Worm (Caenorhabditis elegans) whole organism, L1 larva: ENCODE results near the gene R01B10.3.
"Not testable (repeated sequence)": the region's sequence is repeated elsewhere in the genome, so short reads cannot be mapped to it uniquely, and the experiment has no call there.

Source experiments
- dsc-1 ChIP-seq: sonication (generic microtip); optimal IDR thresholded peaks from 2 replicates; lab custom pipeline; 2016; ENCODE audit warnings: mild to moderate bottlenecking, missing genetic modification characterization, missing compliant biosample characterization
- fos-1 ChIP-seq: fragments of 150-350 bp; optimal IDR thresholded peaks from 2 replicates; lab custom pipeline; 2014; ENCODE audit warnings: missing biosample characterization, missing genetic modification characterization
- lin-15B ChIP-seq: fragments of 150-350 bp; sonication (generic microtip); optimal IDR thresholded peaks from 3 replicates; lab custom pipeline; 2014; ENCODE audit warnings: missing biosample characterization, missing genetic modification characterization
- lsy-2 ChIP-seq, 2 experiments: fragments of 150-350 bp; optimal IDR thresholded peaks; 2 replicates each; lab custom pipeline; 2014; ENCODE audit warnings: missing biosample characterization in 2 of 2, missing genetic modification characterization in 2 of 2
- mab-9 ChIP-seq: fragments of 200-800 bp; sonication (Bioruptor generic); IDR thresholded peaks from 2 replicates; pipeline ENCODE4 v1.3.6; 2022; ENCODE audit warnings: missing genetic modification reagents, missing genetic modification characterization, missing compliant biosample characterization
- mdl-1 ChIP-seq, 2 experiments: fragments of 150-350 bp; optimal IDR thresholded peaks; 2 replicates each; lab custom pipeline; 2014 to 2017; ENCODE audit warnings: missing biosample characterization in 2 of 2, missing genetic modification characterization in 2 of 2, inconsistent platforms in 1 of 2
- nhr-28 ChIP-seq: fragments of 150-350 bp; optimal IDR thresholded peaks from 2 replicates; lab custom pipeline; 2014; ENCODE audit warnings: missing biosample characterization, missing genetic modification characterization
- pqm-1 ChIP-seq: sonication (generic microtip); optimal IDR thresholded peaks from 3 replicates; lab custom pipeline; 2017; ENCODE audit warnings: missing biosample characterization, missing genetic modification characterization
- tbx-2 ChIP-seq: sonication (generic microtip); optimal IDR thresholded peaks from 2 replicates; lab custom pipeline; 2016; ENCODE audit warnings: missing genetic modification characterization, missing compliant biosample characterization
- unc-62 ChIP-seq: fragments of 150-350 bp; optimal IDR thresholded peaks from 2 replicates; lab custom pipeline; 2014; ENCODE audit warnings: missing biosample characterization, missing genetic modification reagents, missing genetic modification characterization
- ztf-11 ChIP-seq, 2 experiments: sonication (generic microtip); optimal IDR thresholded peaks; 2 replicates each; lab custom pipeline; 2016 to 2017; ENCODE audit warnings: missing genetic modification characterization in 2 of 2, missing biosample characterization in 1 of 2, missing compliant biosample characterization in 1 of 2

DNA sequence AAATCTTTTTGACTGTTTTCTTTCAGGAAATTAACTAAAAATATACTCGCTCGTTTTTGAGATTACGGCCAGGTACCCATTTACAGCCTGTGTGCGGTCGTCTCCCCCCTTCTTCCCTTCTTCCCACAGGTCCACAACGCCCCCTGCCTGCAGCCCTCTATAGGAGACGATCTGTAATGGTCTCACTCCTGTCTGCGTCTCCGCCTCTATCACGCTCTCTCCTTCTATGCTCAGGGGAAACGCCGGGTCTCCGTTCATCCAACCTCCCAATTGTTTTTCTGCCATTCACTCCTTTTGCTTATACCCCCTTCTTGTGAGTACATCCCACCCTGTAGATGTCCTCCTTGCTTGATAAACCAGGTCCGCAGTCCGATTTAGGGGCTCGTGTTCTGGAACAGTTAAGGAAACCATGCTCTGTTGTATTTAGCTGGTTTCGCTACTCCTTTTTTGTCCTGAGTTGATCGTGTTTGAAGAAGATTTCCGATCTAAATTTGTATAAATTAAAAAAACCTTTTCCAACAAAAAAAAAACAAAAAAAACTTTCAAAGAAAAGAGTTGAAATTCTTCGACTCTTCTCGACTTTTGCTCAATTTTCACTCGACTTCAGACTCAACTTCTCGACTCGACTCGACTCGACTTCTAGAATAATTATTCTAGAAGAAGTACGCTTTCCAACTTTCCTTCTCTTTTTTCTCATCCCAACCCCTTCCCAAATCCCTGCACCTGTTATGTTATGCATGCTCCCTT lies 6.4 kb downstream of the R01B10.3 start, which contains the start of gene F29G9.1:
- TF ChIP-seq tbx-2; lsy-2 (tag; optimal IDR thresholded peaks at IDR 0.05; lab: Kevin White, UChicago); dsc-1 (tag; lab: Kevin White, UChicago); unc-62 (GFP tag; lab: Kevin White, UChicago); pqm-1; ztf-11 (tag; optimal IDR thresholded peaks at IDR 0.05; lab: Kevin White, UChicago); nhr-28; mab-9 (GFP tag; lab: Robert Waterston, UW); fos-1; lin-15B (tag; lab: Kevin White, UChicago); mdl-1 (tag; optimal IDR thresholded peaks at IDR 0.05; lab: Kevin White, UChicago): not testable (repeated sequence)
